Worm (Caenorhabditis elegans): ENCODE data around the gene F22B3.10.

DNA sequence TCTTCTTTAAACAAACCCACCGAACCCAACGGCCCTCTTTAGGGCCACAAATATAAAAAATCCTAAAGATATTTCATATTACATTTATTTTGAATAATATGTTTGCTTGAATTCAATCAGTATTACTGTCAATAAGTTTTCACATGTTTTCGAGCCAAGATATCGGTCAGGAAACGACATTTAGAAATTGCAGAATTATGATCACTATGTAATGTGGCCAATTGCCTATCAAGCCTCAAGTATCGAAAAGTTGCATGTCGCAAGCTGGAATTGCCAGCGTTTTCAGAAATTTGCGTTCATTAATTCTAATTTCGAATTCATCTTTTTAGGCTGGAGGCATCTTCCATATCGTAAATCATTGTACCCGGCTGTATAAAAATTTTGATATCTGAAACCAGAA, 13.3 kb downstream of the F22B3.10 start:
- no peak for TF ChIP-seq ztf-11 (tag; optimal IDR thresholded peaks at IDR 0.05)
- no peak for TF ChIP-seq snpc-4 (tag; optimal IDR thresholded peaks at IDR 0.05)
- TF ChIP-seq nhr-237 (tag; optimal IDR thresholded peaks at IDR 0.05) = no peak
- TF ChIP-seq nhr-129 (tag; optimal IDR thresholded peaks at IDR 0.05) = no peak
- TF ChIP-seq lsy-2 (tag; optimal IDR thresholded peaks at IDR 0.05) = no peak
- no peak for TF ChIP-seq ZK546.5 (tag; optimal IDR thresholded peaks at IDR 0.05)
- no peak for TF ChIP-seq lin-13 (GFP tag; optimal IDR thresholded peaks at IDR 0.05)
- TF ChIP-seq R02D3.7 (tag; optimal IDR thresholded peaks at IDR 0.05) = no peak
- no peak for TF ChIP-seq elt-1 (tag; optimal IDR thresholded peaks at IDR 0.05)
- no peak for TF ChIP-seq mab-5 (tag; optimal IDR thresholded peaks at IDR 0.05)
- TF ChIP-seq nhr-11 (tag; optimal IDR thresholded peaks at IDR 0.05) = no peak
